Worm (Caenorhabditis elegans) whole organism, L3 larva: ENCODE measurements around the gene F35E8.9.

ENCODE experiments used
- R02D3.7 ChIP-seq: fragments of 150-350 bp; optimal IDR thresholded peaks from 2 replicates; lab custom pipeline; 2014; ENCODE audit warnings: missing biosample characterization, missing genetic modification characterization
- ZK546.5 ChIP-seq: sonication (generic microtip); optimal IDR thresholded peaks from 2 replicates; lab custom pipeline; 2017; ENCODE audit warnings: missing biosample characterization, missing genetic modification characterization
- aly-2 ChIP-seq: fragments of 150-350 bp; optimal IDR thresholded peaks from 2 replicates; lab custom pipeline; 2014; ENCODE audit warnings: missing biosample characterization, missing genetic modification characterization
- ceh-9 ChIP-seq: sonication (generic microtip); optimal IDR thresholded peaks from 2 replicates; lab custom pipeline; 2018; ENCODE audit warnings: missing biosample characterization, missing genetic modification characterization
- egl-5 ChIP-seq: fragments of 150-350 bp; optimal IDR thresholded peaks from 2 replicates; lab custom pipeline; 2017; ENCODE audit warnings: missing biosample characterization, missing genetic modification reagents, missing genetic modification characterization, inconsistent platforms
- elt-2 ChIP-seq: sonication (generic microtip); optimal IDR thresholded peaks from 2 replicates; lab custom pipeline; 2016; ENCODE audit warnings: missing genetic modification reagents, mild to moderate bottlenecking, missing genetic modification characterization, missing compliant biosample characterization
- lsy-12 ChIP-seq: sonication (generic microtip); optimal IDR thresholded peaks from 2 replicates; lab custom pipeline; 2016; ENCODE audit warnings: mild to moderate bottlenecking, missing genetic modification characterization, missing compliant biosample characterization
- nhr-12 ChIP-seq: fragments of 150-350 bp; optimal IDR thresholded peaks from 2 replicates; lab custom pipeline; 2014; ENCODE audit warnings: missing biosample characterization, missing genetic modification characterization
- nhr-25 ChIP-seq: sonication (generic microtip); optimal IDR thresholded peaks from 2 replicates; lab custom pipeline; 2017; ENCODE audit warnings: missing biosample characterization, missing genetic modification characterization
- nhr-77 ChIP-seq: fragments of 150-350 bp; optimal IDR thresholded peaks from 2 replicates; lab custom pipeline; 2014; ENCODE audit warnings: missing biosample characterization, missing genetic modification characterization
- snpc-4 ChIP-seq: fragments of 150-350 bp; optimal IDR thresholded peaks from 2 replicates; lab custom pipeline; 2014; ENCODE audit warnings: missing biosample characterization, missing genetic modification characterization
- tbx-2 ChIP-seq: sonication (generic microtip); optimal IDR thresholded peaks from 2 replicates; lab custom pipeline; 2016; ENCODE audit warnings: mild to moderate bottlenecking, missing genetic modification characterization, missing compliant biosample characterization
- unc-62 ChIP-seq: fragments of 150-350 bp; sonication (generic microtip); optimal IDR thresholded peaks from 4 replicates; lab custom pipeline; 2014; ENCODE audit warnings: missing biosample characterization, missing genetic modification reagents, missing genetic modification characterization
- ztf-11 ChIP-seq: fragments of 150-350 bp; optimal IDR thresholded peaks from 2 replicates; lab custom pipeline; 2014; ENCODE audit warnings: missing biosample characterization, missing genetic modification characterization

DNA sequence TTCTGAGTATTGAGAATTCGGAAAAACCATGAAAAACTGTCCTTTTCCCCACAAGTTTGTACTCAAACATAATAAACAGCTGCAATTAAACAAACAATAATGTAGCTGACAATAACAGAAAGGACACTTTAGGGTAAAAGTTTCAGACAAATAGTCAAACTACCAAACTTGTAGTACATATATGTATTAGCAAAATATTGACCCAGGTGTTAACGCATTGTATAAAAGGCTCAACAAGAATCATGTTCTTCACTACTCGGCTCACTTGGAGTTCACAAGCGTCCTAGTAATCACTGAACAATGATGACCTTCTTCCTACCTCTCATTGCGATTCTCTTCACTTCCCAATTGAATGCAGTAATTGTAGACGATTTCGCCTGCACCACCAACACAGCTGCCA lies 5.5 kb downstream of the F35E8.9 start, which contains the start of gene F35E8.6:
- TF ChIP-seq ceh-9 (tag; lab: Kevin White, UChicago): no peak
- no peak for TF ChIP-seq ztf-11 (tag; lab: Kevin White, UChicago)
- no peak for TF ChIP-seq lsy-12 (tag; lab: Kevin White, UChicago)
- no peak for TF ChIP-seq nhr-25
- TF ChIP-seq aly-2: no peak
- no peak for TF ChIP-seq R02D3.7 (tag; lab: Kevin White, UChicago)
- TF ChIP-seq tbx-2 (tag; lab: Kevin White, UChicago): no peak
- TF ChIP-seq elt-2 (tag; lab: Kevin White, UChicago): no peak
- TF ChIP-seq nhr-77: no peak
- no peak for TF ChIP-seq ZK546.5
- TF ChIP-seq unc-62 (GFP tag; lab: Kevin White, UChicago): no peak
- TF ChIP-seq egl-5: no peak
- TF ChIP-seq nhr-12 (tag; lab: Kevin White, UChicago): no peak
- no peak for TF ChIP-seq snpc-4
